Fruit fly (Drosophila melanogaster) ovary, adult (tissue): Measurements from ENCODE around the gene CG43678.

Experiments
- CG17801 ChIP-seq: fragments of 200-800 bp; optimal IDR thresholded peaks from 2 replicates; lab custom pipeline; 2019; ENCODE audit warnings: missing biosample characterization, mild to moderate bottlenecking, missing genetic modification characterization, moderate library complexity; ENCODE audit not compliant: partially characterized antibody

The CG43678 gene

dm6 chr3L:15061605-15062004 lies 12.3 kb upstream of the CG43678 start, which contains the start of gene CG13460:
Gene CG13460, minus strand, starts transcription at chr3L:15061705.
- no peak for TF ChIP-seq CG17801 (GFP tag; lab: Kevin White, UChicago)

- TF ChIP-seq CG17801 (GFP tag; lab: Kevin White, UChicago): no peak
Observed at dm6 chr3L:15054477-15054876, 5.2 kb upstream of the CG43678 start, which contains the start of gene EAChm. Gene EAChm, plus strand, starts transcription at chr3L:15054777.

- no peak for TF ChIP-seq CG17801 (GFP tag; lab: Kevin White, UChicago)
Observed at dm6 chr3L:15054035-15054434, 4.7 kb upstream of the CG43678 start, which contains the start of gene CG18649. Gene CG18649, minus strand, starts transcription at chr3L:15054135.

- no peak for TF ChIP-seq CG17801 (GFP tag; lab: Kevin White, UChicago)
Observed at dm6 chr3L:15053251-15053650, 4.0 kb upstream of the CG43678 start, which contains the start of gene CG43680. Gene CG43680, minus strand, starts transcription at chr3L:15053351.

- TF ChIP-seq CG17801 (GFP tag; lab: Kevin White, UChicago): no peak
Observed at dm6 chr3L:15052390-15052789, 3.1 kb upstream of the CG43678 start, which contains the start of gene CG13461. Gene CG13461, minus strand, starts transcription at chr3L:15052490.

- TF ChIP-seq CG17801 (GFP tag; lab: Kevin White, UChicago): no peak
Observed at dm6 chr3L:15051325-15051724, 2.0 kb upstream of the CG43678 start, which contains the start of gene CG43679. Gene CG43679, minus strand, starts transcription at chr3L:15051425.

- TF ChIP-seq CG17801 (GFP tag; lab: Kevin White, UChicago): no peak
Observed at dm6 chr3L:15050706-15051105, 1.4 kb upstream of the CG43678 start, which contains the start of gene CG12310. Gene CG12310, minus strand, starts transcription at chr3L:15050806.

- no peak for TF ChIP-seq CG17801 (GFP tag; lab: Kevin White, UChicago)
Observed at dm6 chr3L:15050109-15050508, 814 bp upstream of the CG43678 start, which contains the start of gene CG18581. Gene CG18581, minus strand, starts transcription at chr3L:15050209.

- TF ChIP-seq CG17801 (GFP tag; lab: Kevin White, UChicago): no peak
Observed at dm6 chr3L:15048091-15048490, 1.2 kb downstream of the CG43678 start.

- no peak for TF ChIP-seq CG17801 (GFP tag; lab: Kevin White, UChicago)
Observed at dm6 chr3L:15047606-15048005, 1.7 kb downstream of the CG43678 start.

- TF ChIP-seq CG17801 (GFP tag; lab: Kevin White, UChicago): no peak
Observed at dm6 chr3L:15045114-15045513, 4.2 kb downstream of the CG43678 start.

dm6 chr3L:15043874-15044336 lies 5.4 kb downstream of the CG43678 start, which contains the start of gene ind:
Gene ind, minus strand, starts transcription at chr3L:15043924.
- no peak for TF ChIP-seq CG17801 (GFP tag; lab: Kevin White, UChicago)

- TF ChIP-seq CG17801 (GFP tag; lab: Kevin White, UChicago): no peak
Observed at dm6 chr3L:15043465-15043864, 5.8 kb downstream of the CG43678 start.

dm6 chr3L:15042470-15042869 lies 6.8 kb downstream of the CG43678 start, which contains the start of gene Rpn12R:
Gene Rpn12R, minus strand, starts transcription at chr3L:15042570.
- no peak for TF ChIP-seq CG17801 (GFP tag; lab: Kevin White, UChicago)

dm6 chr3L:15040329-15040886 lies 8.9 kb downstream of the CG43678 start:
- no peak for TF ChIP-seq CG17801 (GFP tag; lab: Kevin White, UChicago)

- no peak for TF ChIP-seq CG17801 (GFP tag; lab: Kevin White, UChicago)
Observed at dm6 chr3L:15039510-15039909, 9.8 kb downstream of the CG43678 start.
